Worm (Caenorhabditis elegans): ENCODE data around the gene ZK632.10.

Gene ZK632.10

ce11 chrIII:9825073-9825828 is 2.3 kb downstream of the ZK632.10 start, which contains the start of gene ZK632.9 (continued):
- TF ChIP-seq F23B12.7 (tag; optimal IDR thresholded peaks at IDR 0.05; ENCODE audit: insufficient read depth) (no peak), mes-4 (tag; optimal IDR thresholded peaks at IDR 0.05) (no peak), T26A5.8 (tag; optimal IDR thresholded peaks at IDR 0.05) (no peak), Y53G8AR.9 (GFP tag; conservative IDR thresholded peaks at IDR 0.05) (no peak; the same call in 1 of the 2 replicates), nhr-120 (GFP tag; IDR thresholded peaks at IDR 0.05) (no peak), K12H6.12 (tag; optimal IDR thresholded peaks at IDR 0.05) (no peak), Y67H2A.10 (GFP tag; conservative IDR thresholded peaks at IDR 0.05) (no peak), ceh-58 (GFP tag; IDR thresholded peaks at IDR 0.05) (no peak), hlh-12 (tag; optimal IDR thresholded peaks at IDR 0.05) (no peak), lsl-1 (GFP tag; optimal IDR thresholded peaks at IDR 0.05) (no peak), D2030.7 (GFP tag; IDR thresholded peaks at IDR 0.05) (0 out of 2 replicates have a peak, but pooled peaks have one; percentile 24), nhr-27 (tag; optimal IDR thresholded peaks at IDR 0.05) (no peak), F33H1.4 (GFP tag; IDR thresholded peaks at IDR 0.05) (peak; percentile 13; the same call in 1 of the 2 replicates), lag-1 (GFP tag; IDR thresholded peaks at IDR 0.05) (no peak)

ce11 chrIII:9824330-9824934 is 3.1 kb downstream of the ZK632.10 start, which contains the start of gene lin-52:
Gene lin-52, minus strand, starts transcription at chrIII:9824750.
- TF ChIP-seq ceh-58 (GFP tag; IDR thresholded peaks at IDR 0.05) (no peak), F33H1.4 (GFP tag; IDR thresholded peaks at IDR 0.05) (no peak), atf-7 (tag; optimal IDR thresholded peaks at IDR 0.05) (peak; percentile 51), ztf-28 (GFP tag; IDR thresholded peaks at IDR 0.05) (no peak), nhr-80 (tag; optimal IDR thresholded peaks at IDR 0.05) (no peak), egrh-3 (GFP tag; IDR thresholded peaks at IDR 0.05) (no peak), F55B11.4 (tag; optimal IDR thresholded peaks at IDR 0.05; ENCODE audit: borderline replicate concordance, insufficient read depth) (no peak), rec-8 (tag; optimal IDR thresholded peaks at IDR 0.05) (no peak), unc-62 (GFP tag; optimal IDR thresholded peaks at IDR 0.05) (no peak), sdz-38 (tag; optimal IDR thresholded peaks at IDR 0.05) (no peak), mes-4 (tag; optimal IDR thresholded peaks at IDR 0.05) (no peak), F10E7.11 (tag; optimal IDR thresholded peaks at IDR 0.05) (no peak), nfya-1 (tag; optimal IDR thresholded peaks at IDR 0.05; ENCODE audit: borderline replicate concordance, insufficient read depth) (no peak), zim-3 (tag; optimal IDR thresholded peaks at IDR 0.05) (no peak), hlh-26 (GFP tag; conservative IDR thresholded peaks at IDR 0.05) (no peak), B0019.2 (GFP tag; conservative IDR thresholded peaks at IDR 0.05) (no peak), repo-1 (tag; optimal IDR thresholded peaks at IDR 0.05) (peak; percentile 83), let-526 (GFP tag; IDR thresholded peaks at IDR 0.05) (no peak), nhr-120 (GFP tag; IDR thresholded peaks at IDR 0.05) (0 out of 2 replicates have a peak, but pooled peaks have one; percentile 34), tbx-9 (tag; optimal IDR thresholded peaks at IDR 0.05; ENCODE audit: borderline replicate concordance) (no peak), B0336.3 (GFP tag; IDR thresholded peaks at IDR 0.05) (peak; percentile 56; the same call in 1 of the 2 replicates), snpc-3.4 (tag; optimal IDR thresholded peaks at IDR 0.05) (no peak), dpl-1 (GFP tag; optimal IDR thresholded peaks at IDR 0.05) (no peak), unc-130 (GFP tag; optimal IDR thresholded peaks at IDR 0.05) (no peak), F22D6.2 (tag; optimal IDR thresholded peaks at IDR 0.05) (no peak), die-1 (tag; optimal IDR thresholded peaks at IDR 0.05) (no peak), B0035.1 (tag; optimal IDR thresholded peaks at IDR 0.05) (peak; percentile 31), K12H6.12 (tag; optimal IDR thresholded peaks at IDR 0.05) (no peak), madf-3 (GFP tag; IDR thresholded peaks at IDR 0.05) (peak; percentile 49; the same call in 1 of the 2 replicates), Y56A3A.18 (GFP tag; IDR thresholded peaks at IDR 0.05) (peak; percentile 57; the same call in 1 of the 2 replicates), lin-54 (GFP tag; optimal IDR thresholded peaks at IDR 0.05) (peak; percentile 29), lin-26 (GFP tag; IDR thresholded peaks at IDR 0.05) (no peak), nfyb-1 (GFP tag; IDR thresholded peaks at IDR 0.05) (0 out of 2 replicates have a peak, but pooled peaks have one; percentile 58), rcor-1 (GFP tag; IDR thresholded peaks at IDR 0.05) (peak; percentile 18; the same call in 1 of the 2 replicates), Y95B8A.8 (GFP tag; IDR thresholded peaks at IDR 0.05) (peak; percentile 52; the same call in 1 of the 2 replicates)

All from whole organism, young adult.